Worm (Caenorhabditis elegans) whole organism, midembryonic: Measurements from ENCODE around the gene F12E12.6.

Experiments used
- flt-1 ChIP-seq: fragments of 200-800 bp; sonication (Bioruptor generic); IDR thresholded peaks from 2 replicates; pipeline ENCODE4 v1.3.6; 2022; ENCODE audit warnings: missing genetic modification characterization, missing compliant biosample characterization
- klf-2 ChIP-seq: fragments of 200-800 bp; sonication (Bioruptor generic); conservative IDR thresholded peaks from 2 replicates; pipeline ENCODE4 v1.3.6; 2022; ENCODE audit warnings: missing genetic modification reagents, missing genetic modification characterization, missing compliant biosample characterization
- med-1 ChIP-seq: sonication (generic microtip); optimal IDR thresholded peaks from 2 replicates; lab custom pipeline; 2017; ENCODE audit warnings: missing genetic modification characterization, mild to moderate bottlenecking, missing compliant biosample characterization, antibody characterized with exemption, missing genetic modification reagents; ENCODE audit not compliant: insufficient read depth

- TF ChIP-seq klf-2 (GFP tag; lab: Robert Waterston, UW) (no peak), flt-1 (no peak), med-1 (GFP tag; lab: Kevin White, UChicago) (no peak)
Measured at ce11 chrII:3724175-3724715, 12.5 kb downstream of the F12E12.6 start, which contains the start of gene C46E10.1.
